Worm (Caenorhabditis elegans): Measurements from ENCODE around the gene mcm-5.

DNA sequence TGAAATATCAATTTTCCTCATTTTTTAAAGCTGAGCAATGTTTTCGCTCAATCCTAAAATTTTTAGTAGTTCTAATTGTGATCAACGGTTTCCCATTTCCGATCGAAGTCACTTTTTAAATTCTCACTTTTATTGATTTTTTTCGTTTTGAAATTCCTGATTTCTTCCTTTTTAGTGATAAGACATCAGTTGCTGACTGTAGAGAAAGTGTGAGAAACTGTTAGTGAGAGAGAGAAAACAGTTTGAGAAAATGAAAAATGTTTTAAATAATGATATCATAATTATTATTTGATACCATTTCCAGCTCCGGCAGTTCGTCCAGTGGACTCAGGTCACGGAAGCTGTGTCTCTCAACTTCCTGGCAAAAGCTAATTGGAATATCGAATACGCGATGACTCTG, 23.4 kb upstream of the mcm-5 start:
- TF ChIP-seq ceh-91 (GFP tag; IDR thresholded peaks at IDR 0.05) (no peak), F49E8.2 (tag; optimal IDR thresholded peaks at IDR 0.05; ENCODE audit: insufficient read depth) (no peak), ccch-3 (GFP tag; optimal IDR thresholded peaks at IDR 0.05) (no peak), unc-62 (GFP tag; optimal IDR thresholded peaks at IDR 0.05) (no peak), Y95B8A.8 (GFP tag; IDR thresholded peaks at IDR 0.05) (no peak), fkh-3 (tag; optimal IDR thresholded peaks at IDR 0.05) (no peak), zim-3 (tag; optimal IDR thresholded peaks at IDR 0.05) (no peak)

All from whole organism, young adult.